Worm (Caenorhabditis elegans): Measurements from ENCODE around the gene K08C7.1.

The K08C7.1 gene

ce11 chrIV:10697022-10697979 is 40.7 kb downstream of the K08C7.1 start, which contains the start of gene allo-1 (continued):
- TF ChIP-seq pqm-1 (tag; optimal IDR thresholded peaks at IDR 0.05) (peak; percentile 7), hmg-1.1 (GFP tag; IDR thresholded peaks at IDR 0.05) (peak; percentile 26; the same call in 1 of the 2 replicates), F49E8.2 (tag; optimal IDR thresholded peaks at IDR 0.05; ENCODE audit: borderline replicate concordance) (no peak), mdt-29 (GFP tag; IDR thresholded peaks at IDR 0.05) (no peak), mdl-1 (tag; optimal IDR thresholded peaks at IDR 0.05) (peak; percentile 15 to 83), spr-3 (GFP tag; optimal IDR thresholded peaks at IDR 0.05) (no peak), rbr-2 (tag; optimal IDR thresholded peaks at IDR 0.05) (peak; percentile 24), aly-2 (tag; optimal IDR thresholded peaks at IDR 0.05) (no peak), lim-7 (GFP tag; IDR thresholded peaks at IDR 0.05) (no peak), hlh-11 (tag; optimal IDR thresholded peaks at IDR 0.05) (peak; percentile 94), ZK546.5 (tag; optimal IDR thresholded peaks at IDR 0.05) (no peak), ama-1 (optimal IDR thresholded peaks at IDR 0.05) (peak; percentile 31), F37D6.2 (tag; optimal IDR thresholded peaks at IDR 0.05) (no peak), pha-4 (GFP tag; IDR thresholded peaks at IDR 0.05) (0 out of 2 replicates have a peak, but pooled peaks have one; percentile 47), pha-4 (tag; optimal IDR thresholded peaks at IDR 0.05) (no peak), sdz-12 (GFP tag; optimal IDR thresholded peaks at IDR 0.05) (no peak), Y48G9A.11 (GFP tag; IDR thresholded peaks at IDR 0.05) (no peak), nhr-102 (tag; optimal IDR thresholded peaks at IDR 0.05) (no peak), F44E2.7 (GFP tag; IDR thresholded peaks at IDR 0.05) (no peak), unc-39 (tag; optimal IDR thresholded peaks at IDR 0.05) (no peak), unc-130 (GFP tag; optimal IDR thresholded peaks at IDR 0.05) (no peak), egl-27 (tag; optimal IDR thresholded peaks at IDR 0.05) (no peak), nhr-48 (tag; optimal IDR thresholded peaks at IDR 0.05) (peak; percentile 18), ZK337.2 (GFP tag; IDR thresholded peaks at IDR 0.05) (no peak), mxl-3 (GFP tag; optimal IDR thresholded peaks at IDR 0.05) (peak; percentile 65), D1046.2 (GFP tag; IDR thresholded peaks at IDR 0.05) (no peak), saeg-2 (GFP tag; IDR thresholded peaks at IDR 0.05) (no peak), nhr-111 (GFP tag; optimal IDR thresholded peaks at IDR 0.05) (no peak), lin-13 (GFP tag; optimal IDR thresholded peaks at IDR 0.05) (no peak), nhr-6 (tag; optimal IDR thresholded peaks at IDR 0.05) (peak; percentile 63), dpl-1 (GFP tag; optimal IDR thresholded peaks at IDR 0.05) (peak; percentile 82), dve-1 (tag; optimal IDR thresholded peaks at IDR 0.05; ENCODE audit: insufficient read depth) (peak; percentile 76), arid-1 (GFP tag; conservative IDR thresholded peaks at IDR 0.05) (no peak), lin-39 (tag; optimal IDR thresholded peaks at IDR 0.05) (no peak), nhr-11 (tag; optimal IDR thresholded peaks at IDR 0.05) (peak; percentile 65), zfp-3 (GFP tag; conservative IDR thresholded peaks at IDR 0.05) (no peak), T26A8.4 (GFP tag; IDR thresholded peaks at IDR 0.05) (no peak), nhr-25 (tag; optimal IDR thresholded peaks at IDR 0.05; ENCODE audit: borderline replicate concordance, insufficient read depth) (no peak), ceh-20 (GFP tag; IDR thresholded peaks at IDR 0.05) (no peak), fos-1 (tag; optimal IDR thresholded peaks at IDR 0.05) (no peak), jun-1 (tag; optimal IDR thresholded peaks at IDR 0.05) (peak; percentile 62), Y75B8A.6 (GFP tag; IDR thresholded peaks at IDR 0.05) (no peak), F26F4.8 (GFP tag; conservative IDR thresholded peaks at IDR 0.05) (no peak), daf-16 (GFP tag; optimal IDR thresholded peaks at IDR 0.05) (no peak), daf-16 (tag; optimal IDR thresholded peaks at IDR 0.05) (peak; percentile 18), snpc-4 (tag; optimal IDR thresholded peaks at IDR 0.05) (no peak), zip-2 (tag; optimal IDR thresholded peaks at IDR 0.05) (no peak), aha-1 (tag) (peak; percentile 92), lir-3 (tag; optimal IDR thresholded peaks at IDR 0.05) (no peak), T20F7.1 (GFP tag; optimal IDR thresholded peaks at IDR 0.05) (peak; percentile 30)
